Fruit fly (Drosophila melanogaster) whole organism, pupa: ENCODE results near the gene Nf-YC.

ENCODE experiments used
- CG10348 ChIP-seq: fragments of 200-800 bp; sonication (Bioruptor generic); IDR thresholded peaks from 2 replicates; pipeline ENCODE4 v1.3.6; 2022; ENCODE audit warnings: missing biosample characterization, missing genetic modification characterization
- CG12605 ChIP-seq: fragments of 200-800 bp; sonication (Bioruptor generic); IDR thresholded peaks from 2 replicates; pipeline ENCODE4 v1.3.6; 2022; ENCODE audit warnings: missing biosample characterization, missing genetic modification characterization
- CG13204 ChIP-seq: fragments of 200-800 bp; sonication (Bioruptor generic); optimal IDR thresholded peaks from 2 replicates; lab custom pipeline; 2018; ENCODE audit warnings: missing biosample characterization, mild to moderate bottlenecking, missing genetic modification characterization, moderate library complexity
- CG14655 ChIP-seq: fragments of 200-800 bp; sonication (Bioruptor generic); optimal IDR thresholded peaks from 3 replicates; lab custom pipeline; 2017; ENCODE audit warnings: mild to moderate bottlenecking, missing biosample characterization, missing genetic modification reagents, missing genetic modification characterization
- CG15710 ChIP-seq: fragments of 200-800 bp; sonication (Bioruptor generic); optimal IDR thresholded peaks from 2 replicates; lab custom pipeline; 2018; ENCODE audit warnings: missing biosample characterization, mild to moderate bottlenecking, missing genetic modification characterization, moderate library complexity
- CG17806 ChIP-seq: fragments of 200-800 bp; sonication (Bioruptor generic); optimal IDR thresholded peaks from 2 replicates; lab custom pipeline; 2018; ENCODE audit warnings: missing biosample characterization, mild to moderate bottlenecking, missing genetic modification characterization, moderate library complexity
- CG32121 ChIP-seq: fragments of 200-800 bp; sonication (Bioruptor generic); IDR thresholded peaks from 2 replicates; pipeline ENCODE4 v1.3.6; 2022; ENCODE audit warnings: missing biosample characterization, missing genetic modification characterization
- CG34367 ChIP-seq: fragments of 200-800 bp; sonication (Bioruptor generic); optimal IDR thresholded peaks from 2 replicates; lab custom pipeline; 2018; ENCODE audit warnings: missing biosample characterization, mild to moderate bottlenecking, missing genetic modification characterization
- CG4496 ChIP-seq: fragments of 200-800 bp; sonication (Bioruptor generic); IDR thresholded peaks from 3 replicates; pipeline ENCODE4 v1.3.6; 2022; ENCODE audit warnings: missing biosample characterization, missing genetic modification characterization
- CG8159 ChIP-seq: fragments of 200-800 bp; sonication (Bioruptor generic); optimal IDR thresholded peaks from 3 replicates; lab custom pipeline; 2018; ENCODE audit warnings: missing biosample characterization, mild to moderate bottlenecking, missing genetic modification characterization, moderate library complexity
- CG8301 ChIP-seq: fragments of 200-800 bp; sonication (Bioruptor generic); optimal IDR thresholded peaks from 2 replicates; lab custom pipeline; 2018; ENCODE audit warnings: missing biosample characterization, mild to moderate bottlenecking, missing genetic modification characterization
- CG9948 ChIP-seq: fragments of 200-800 bp; sonication (Bioruptor generic); optimal IDR thresholded peaks from 2 replicates; lab custom pipeline; 2018; ENCODE audit warnings: missing biosample characterization, mild to moderate bottlenecking, missing genetic modification characterization, moderate library complexity
- D1 ChIP-seq: fragments of 200-800 bp; sonication (Bioruptor generic); optimal IDR thresholded peaks from 2 replicates; lab custom pipeline; 2018; ENCODE audit warnings: missing biosample characterization, mild to moderate bottlenecking, missing genetic modification characterization, moderate library complexity
- EcR ChIP-seq: fragments of 200-800 bp; sonication (Bioruptor generic); optimal IDR thresholded peaks from 3 replicates; lab custom pipeline; 2019; ENCODE audit warnings: missing biosample characterization, missing genetic modification characterization, mild to moderate bottlenecking, moderate library complexity, missing genetic modification reagents
- Ets98B ChIP-seq: fragments of 200-800 bp; sonication (Bioruptor generic); IDR thresholded peaks from 2 replicates; pipeline ENCODE4 v1.3.6; 2022; ENCODE audit warnings: missing biosample characterization, missing genetic modification characterization
- Pif1A ChIP-seq: fragments of 200-800 bp; sonication (Bioruptor generic); optimal IDR thresholded peaks from 3 replicates; lab custom pipeline; 2016; ENCODE audit warnings: missing biosample characterization, missing genetic modification characterization
- Pif1B ChIP-seq: fragments of 200-800 bp; sonication (Bioruptor generic); optimal IDR thresholded peaks from 3 replicates; lab custom pipeline; 2016; ENCODE audit warnings: missing biosample characterization, missing genetic modification characterization
- Snoo ChIP-seq: fragments of 200-800 bp; sonication (Bioruptor generic); optimal IDR thresholded peaks from 3 replicates; lab custom pipeline; 2017; ENCODE audit warnings: missing biosample characterization, mild to moderate bottlenecking, missing genetic modification characterization, inconsistent platforms
- fd96Ca ChIP-seq: fragments of 200-800 bp; sonication (Bioruptor generic); IDR thresholded peaks from 3 replicates; pipeline ENCODE4 v1.3.6; 2022; ENCODE audit warnings: missing biosample characterization, missing genetic modification characterization
- gl ChIP-seq: fragments of 200-800 bp; sonication (Bioruptor generic); optimal IDR thresholded peaks from 2 replicates; lab custom pipeline; 2018; ENCODE audit warnings: missing biosample characterization, mild to moderate bottlenecking, missing genetic modification characterization
- rn ChIP-seq: fragments of 200-800 bp; sonication (Bioruptor generic); IDR thresholded peaks from 2 replicates; pipeline ENCODE4 v1.3.6; 2022; ENCODE audit warnings: missing biosample characterization, missing genetic modification characterization

The Nf-YC gene

dm6 chrX:6854563-6854962, 33.8 kb upstream of the Nf-YC start:
- TF ChIP-seq Pif1B (GFP tag; lab: Kevin White, UChicago) (peak; percentile 85), Pif1A (GFP tag; lab: Kevin White, UChicago) (peak; percentile 84), CG15710 (tag; lab: Kevin White, UChicago) (peak; percentile 61), fd96Ca (GFP tag; lab: Robert Waterston, UW) (peak; percentile 93), CG8301 (tag; lab: Kevin White, UChicago) (peak; percentile 78), EcR (GFP tag; lab: Kevin White, UChicago) (no peak), CG32121 (peak; percentile 88), CG8159 (tag; lab: Kevin White, UChicago) (peak; percentile 81), D1 (peak; percentile 13), rn (GFP tag; lab: Robert Waterston, UW) (peak; percentile 50), CG17806 (peak; percentile 72), CG12605 (GFP tag; lab: Robert Waterston, UW) (peak; percentile 72; the same call in 1 of the 2 replicates), CG4496 (GFP tag; lab: Robert Waterston, UW) (peak; percentile 91), gl (tag; lab: Kevin White, UChicago) (no peak), CG34367 (tag; lab: Kevin White, UChicago) (peak; percentile 62), CG10348 (GFP tag; lab: Robert Waterston, UW) (no peak; the same call in 1 of the 2 replicates), CG14655 (peak; percentile 85), CG13204 (no peak), Ets98B (GFP tag; lab: Robert Waterston, UW) (peak; percentile 88), Snoo (peak; percentile 60), CG9948 (tag; lab: Kevin White, UChicago) (peak; percentile 79)

dm6 chrX:6853384-6853783, 32.7 kb upstream of the Nf-YC start:
- peak; percentile 66 for TF ChIP-seq CG13204
- TF ChIP-seq Snoo: no peak
- peak; percentile 6 for TF ChIP-seq CG14655
- TF ChIP-seq CG4496 (GFP tag; lab: Robert Waterston, UW): 0 out of 3 replicates have a peak, but pooled peaks have one; percentile 46
- no peak for TF ChIP-seq CG34367 (tag; lab: Kevin White, UChicago)
- peak; percentile 29; the same call in 1 of the 2 replicates for TF ChIP-seq CG12605 (GFP tag; lab: Robert Waterston, UW)
- no peak for TF ChIP-seq D1
- peak; percentile 37 for TF ChIP-seq CG15710 (tag; lab: Kevin White, UChicago)
- TF ChIP-seq gl (tag; lab: Kevin White, UChicago): peak; percentile 38
- TF ChIP-seq Ets98B (GFP tag; lab: Robert Waterston, UW): no peak; the same call in 1 of the 2 replicates
- peak; percentile 63 for TF ChIP-seq EcR (GFP tag; lab: Kevin White, UChicago)
- no peak for TF ChIP-seq CG9948 (tag; lab: Kevin White, UChicago)
- no peak for TF ChIP-seq fd96Ca (GFP tag; lab: Robert Waterston, UW)
- TF ChIP-seq CG10348 (GFP tag; lab: Robert Waterston, UW): no peak
- no peak for TF ChIP-seq CG8301 (tag; lab: Kevin White, UChicago)
- TF ChIP-seq Pif1B (GFP tag; lab: Kevin White, UChicago): no peak

- peak; percentile 81 for TF ChIP-seq gl (tag; lab: Kevin White, UChicago)
- TF ChIP-seq Snoo: peak; percentile 91
- TF ChIP-seq CG8159 (tag; lab: Kevin White, UChicago): peak; percentile 93
- TF ChIP-seq CG9948 (tag; lab: Kevin White, UChicago): peak; percentile 92
- peak; percentile 91 for TF ChIP-seq fd96Ca (GFP tag; lab: Robert Waterston, UW)
- peak; percentile 68 for TF ChIP-seq CG13204
- peak; percentile 53 for TF ChIP-seq D1
- TF ChIP-seq Pif1A (GFP tag; lab: Kevin White, UChicago): peak; percentile 92
- TF ChIP-seq CG15710 (tag; lab: Kevin White, UChicago): peak; percentile 92
- TF ChIP-seq CG14655: peak; percentile 93
- TF ChIP-seq CG34367 (tag; lab: Kevin White, UChicago): peak; percentile 91
- TF ChIP-seq Ets98B (GFP tag; lab: Robert Waterston, UW): peak; percentile 85
- peak; percentile 68 for TF ChIP-seq rn (GFP tag; lab: Robert Waterston, UW)
- TF ChIP-seq CG4496 (GFP tag; lab: Robert Waterston, UW): peak; percentile 93
- TF ChIP-seq CG8301 (tag; lab: Kevin White, UChicago): peak; percentile 90
- peak; percentile 76 for TF ChIP-seq CG10348 (GFP tag; lab: Robert Waterston, UW)
- TF ChIP-seq Pif1B (GFP tag; lab: Kevin White, UChicago): peak; percentile 88
- peak; percentile 47 for TF ChIP-seq EcR (GFP tag; lab: Kevin White, UChicago)
- TF ChIP-seq CG32121: peak; percentile 87
- TF ChIP-seq CG17806: peak; percentile 90
- peak; percentile 78 for TF ChIP-seq CG12605 (GFP tag; lab: Robert Waterston, UW)
- TF ChIP-seq, all 21 proteins: peak for 21
Observed at dm6 chrX:6852574-6852973, 31.9 kb upstream of the Nf-YC start.

dm6 chrX:6849178-6849956, 28.6 kb upstream of the Nf-YC start, which contains the start of the genes Cht11 and CG4558:
Cht11 (minus strand) TSS chrX:6849517.
CG4558 (plus strand) TSS chrX:6849770.
- TF ChIP-seq CG8301 (tag; lab: Kevin White, UChicago) (peak; percentile 76), CG17806 (peak; percentile 72), CG34367 (tag; lab: Kevin White, UChicago) (peak; percentile 68), CG8159 (tag; lab: Kevin White, UChicago) (peak; percentile 83), CG12605 (GFP tag; lab: Robert Waterston, UW) (peak; percentile 86), CG10348 (GFP tag; lab: Robert Waterston, UW) (peak; percentile 40; the same call in 1 of the 2 replicates), CG15710 (tag; lab: Kevin White, UChicago) (peak; percentile 81), CG9948 (tag; lab: Kevin White, UChicago) (peak; percentile 72), rn (GFP tag; lab: Robert Waterston, UW) (peak; percentile 64), D1 (no peak), CG4496 (GFP tag; lab: Robert Waterston, UW) (peak; percentile 88), CG13204 (peak; percentile 41), gl (tag; lab: Kevin White, UChicago) (peak; percentile 12), CG32121 (peak; percentile 81), Pif1A (GFP tag; lab: Kevin White, UChicago) (peak; percentile 75), Snoo (peak; percentile 73), CG14655 (peak; percentile 88), Ets98B (GFP tag; lab: Robert Waterston, UW) (peak; percentile 78), EcR (GFP tag; lab: Kevin White, UChicago) (peak; percentile 92), Pif1B (GFP tag; lab: Kevin White, UChicago) (peak; percentile 66), fd96Ca (GFP tag; lab: Robert Waterston, UW) (peak; percentile 73; the same call in 1 of the 3 replicates)
- TF ChIP-seq, all 21 proteins: peak for 20
